Worm (Caenorhabditis elegans) whole organism, L2 larva: ENCODE results near the gene Y102E9.6.
A peak's percentile ranks its signal among the peaks of the same experiment; 100 is the strongest.

Experiments
- C34F6.9 ChIP-seq: fragments of 150-350 bp; optimal IDR thresholded peaks from 2 replicates; lab custom pipeline; 2014; ENCODE audit warnings: missing biosample characterization, missing genetic modification characterization
- F13H6.1 ChIP-seq: sonication (generic microtip); optimal IDR thresholded peaks from 2 replicates; lab custom pipeline; 2016; ENCODE audit warnings: missing genetic modification characterization, missing compliant biosample characterization
- R02D3.7 ChIP-seq: fragments of 150-350 bp; optimal IDR thresholded peaks from 2 replicates; lab custom pipeline; 2014; ENCODE audit warnings: missing biosample characterization, missing genetic modification characterization
- Y55F3AM.14 ChIP-seq: fragments of 200-800 bp; sonication (Bioruptor generic); optimal IDR thresholded peaks from 2 replicates; lab custom pipeline; 2018; ENCODE audit warnings: mild to moderate bottlenecking, missing genetic modification characterization, missing compliant biosample characterization
- ZK546.5 ChIP-seq: sonication (generic microtip); optimal IDR thresholded peaks from 2 replicates; lab custom pipeline; 2017; ENCODE audit warnings: missing biosample characterization, missing genetic modification characterization
- alr-1 ChIP-seq: fragments of 150-350 bp; optimal IDR thresholded peaks from 2 replicates; lab custom pipeline; 2014; ENCODE audit warnings: missing biosample characterization, missing genetic modification characterization
- aly-2 ChIP-seq: fragments of 150-350 bp; optimal IDR thresholded peaks from 2 replicates; lab custom pipeline; 2014; ENCODE audit warnings: missing biosample characterization, missing genetic modification characterization
- ama-1 ChIP-seq: fragments of 150-350 bp; optimal IDR thresholded peaks from 2 replicates; lab custom pipeline; 2018; ENCODE audit warnings: inconsistent platforms
- ceh-16 ChIP-seq: fragments of 150-350 bp; optimal IDR thresholded peaks from 2 replicates; lab custom pipeline; 2014; ENCODE audit warnings: missing biosample characterization, missing genetic modification characterization
- ceh-82 ChIP-seq: fragments of 150-350 bp; optimal IDR thresholded peaks from 2 replicates; lab custom pipeline; 2014; ENCODE audit warnings: missing biosample characterization, missing genetic modification characterization
- crh-2 ChIP-seq: sonication (generic microtip); optimal IDR thresholded peaks from 2 replicates; lab custom pipeline; 2017; ENCODE audit warnings: missing biosample characterization, missing genetic modification characterization
- dmd-4 ChIP-seq: sonication (generic microtip); optimal IDR thresholded peaks from 2 replicates; lab custom pipeline; 2017; ENCODE audit warnings: missing biosample characterization, missing genetic modification characterization
- egl-27 ChIP-seq: sonication (generic microtip); optimal IDR thresholded peaks from 3 replicates; lab custom pipeline; 2017; ENCODE audit warnings: missing biosample characterization, missing genetic modification reagents, missing genetic modification characterization
- lin-11 ChIP-seq: fragments of 150-350 bp; sonication (generic microtip); optimal IDR thresholded peaks from 2 replicates; lab custom pipeline; 2014; ENCODE audit warnings: missing biosample characterization, missing genetic modification characterization, inconsistent platforms, mixed read lengths
- lsy-2 ChIP-seq, 2 experiments: fragments of 150-350 bp in 1 of 2; sonication (generic microtip) in 1 of 2; optimal IDR thresholded peaks; 2 replicates each; lab custom pipeline; 2014 to 2017; ENCODE audit warnings: missing biosample characterization in 2 of 2, missing genetic modification characterization in 2 of 2
- mab-5 ChIP-seq: fragments of 150-350 bp; optimal IDR thresholded peaks from 2 replicates; lab custom pipeline; 2014; ENCODE audit warnings: missing biosample characterization, missing genetic modification characterization
- mbf-1 ChIP-seq: sonication (generic microtip); optimal IDR thresholded peaks from 2 replicates; lab custom pipeline; 2017; ENCODE audit warnings: missing biosample characterization, missing genetic modification characterization
- nhr-10 ChIP-seq: sonication (generic microtip); optimal IDR thresholded peaks from 2 replicates; lab custom pipeline; 2017; ENCODE audit warnings: missing biosample characterization, missing genetic modification characterization
- nhr-11 ChIP-seq: fragments of 150-350 bp; optimal IDR thresholded peaks from 2 replicates; lab custom pipeline; 2014; ENCODE audit warnings: missing biosample characterization, missing genetic modification characterization
- nhr-12 ChIP-seq: fragments of 150-350 bp; optimal IDR thresholded peaks from 2 replicates; lab custom pipeline; 2014; ENCODE audit warnings: missing biosample characterization, missing genetic modification characterization
- nhr-129 ChIP-seq: fragments of 150-350 bp; optimal IDR thresholded peaks from 2 replicates; lab custom pipeline; 2014; ENCODE audit warnings: missing biosample characterization, missing genetic modification characterization
- nhr-25 ChIP-seq: fragments of 150-350 bp; sonication (generic microtip); optimal IDR thresholded peaks from 3 replicates; lab custom pipeline; 2014; ENCODE audit warnings: missing biosample characterization, missing genetic modification characterization
- peb-1 ChIP-seq: fragments of 150-350 bp; optimal IDR thresholded peaks from 2 replicates; lab custom pipeline; 2014; ENCODE audit warnings: missing biosample characterization, missing genetic modification characterization
- skn-1 ChIP-seq: sonication (generic microtip); optimal IDR thresholded peaks from 2 replicates; lab custom pipeline; 2017; ENCODE audit warnings: missing biosample characterization, missing genetic modification characterization
- sma-3 ChIP-seq: sonication (generic microtip); optimal IDR thresholded peaks from 2 replicates; lab custom pipeline; 2016; ENCODE audit warnings: missing genetic modification reagents, missing genetic modification characterization, missing compliant biosample characterization
- unc-39 ChIP-seq: fragments of 150-350 bp; optimal IDR thresholded peaks from 2 replicates; lab custom pipeline; 2014; ENCODE audit warnings: missing biosample characterization, missing genetic modification characterization
- unc-55 ChIP-seq: fragments of 150-350 bp; sonication (generic microtip); optimal IDR thresholded peaks from 3 replicates; lab custom pipeline; 2014; ENCODE audit warnings: missing biosample characterization, missing genetic modification reagents, missing genetic modification characterization
- unc-62 ChIP-seq: fragments of 150-350 bp; optimal IDR thresholded peaks from 2 replicates; lab custom pipeline; 2014; ENCODE audit warnings: missing biosample characterization, missing genetic modification reagents, missing genetic modification characterization
- zag-1 ChIP-seq: fragments of 150-350 bp; optimal IDR thresholded peaks from 2 replicates; lab custom pipeline; 2014; ENCODE audit warnings: missing biosample characterization, missing genetic modification characterization
- ztf-4 ChIP-seq: fragments of 150-350 bp; optimal IDR thresholded peaks from 2 replicates; lab custom pipeline; 2014; ENCODE audit warnings: missing biosample characterization, missing genetic modification characterization

Y102E9.6 gene

DNA sequence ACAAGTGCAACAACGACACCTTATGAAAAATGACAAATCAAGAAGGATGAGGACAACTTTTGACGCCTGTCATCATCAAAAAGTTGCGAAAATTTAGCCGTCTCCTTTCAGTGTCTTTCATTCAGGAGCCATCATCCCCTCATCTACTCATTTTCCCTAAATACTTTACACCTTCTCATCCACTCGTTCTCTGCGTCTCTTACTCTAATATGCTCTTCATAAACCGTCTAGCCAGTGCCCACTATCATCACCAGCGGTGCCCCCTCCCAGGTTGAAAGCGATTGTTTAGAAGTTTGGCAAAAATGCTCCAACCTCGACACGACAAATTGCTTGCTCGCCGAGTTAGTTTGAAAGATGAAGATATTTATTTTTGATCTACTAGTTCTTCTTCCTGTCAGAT lies 6.1 kb upstream of the Y102E9.6 start:
- TF ChIP-seq nhr-12 (tag; lab: Kevin White, UChicago) (no peak), F13H6.1 (peak; percentile 44), nhr-129 (tag; lab: Kevin White, UChicago) (peak; percentile 40)

DNA sequence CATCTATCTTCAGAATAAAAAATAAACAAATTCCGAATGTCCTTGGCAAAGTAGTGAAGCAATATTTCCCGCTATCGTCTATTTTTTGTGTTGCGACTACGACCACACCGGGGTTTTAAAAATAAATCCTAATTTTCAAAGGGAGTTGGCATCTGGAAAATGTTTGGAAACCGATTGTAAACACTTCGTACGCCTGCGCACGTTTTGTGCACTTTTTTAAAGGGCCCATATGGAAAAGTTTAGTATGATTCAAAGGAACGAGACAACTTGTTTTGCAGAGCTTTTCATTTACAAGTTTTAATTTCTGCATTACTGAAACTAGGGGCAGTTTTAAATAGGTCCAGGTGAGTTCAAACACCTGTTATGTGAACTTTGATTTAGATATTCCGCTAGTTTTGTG lies 3.6 kb upstream of the Y102E9.6 start:
- TF ChIP-seq mab-5 (tag; lab: Kevin White, UChicago) (no peak), lsy-2 (tag; optimal IDR thresholded peaks at IDR 0.05; lab: Kevin White, UChicago) (no peak), nhr-129 (tag; lab: Kevin White, UChicago) (no peak), skn-1 (no peak), R02D3.7 (tag; lab: Kevin White, UChicago) (no peak), ama-1 (lab: Kevin White, UChicago) (no peak), unc-55 (GFP tag; lab: Kevin White, UChicago) (no peak)

DNA sequence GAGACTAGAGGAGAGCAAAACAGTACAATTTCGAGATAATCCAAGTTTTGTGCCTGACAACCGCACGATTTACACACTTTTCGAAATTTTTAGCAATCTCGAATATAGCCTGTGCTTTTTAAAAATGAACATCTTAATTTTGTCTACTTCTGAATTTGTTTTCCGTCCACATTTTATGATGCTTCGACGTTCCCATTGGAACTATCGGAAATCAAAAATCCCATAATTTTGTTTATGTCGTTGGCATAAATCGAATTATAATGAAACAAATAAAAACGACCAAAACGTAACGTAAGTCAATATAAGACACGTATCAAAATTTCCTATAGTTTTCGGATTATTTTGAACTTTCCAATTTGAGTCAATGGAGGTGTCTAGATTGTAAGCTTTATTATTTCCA lies 505 bp upstream of the Y102E9.6 start, which contains the start of gene K07E12.2:
K07E12.2 (plus strand) TSS at position 301 of the 400 bp plus-strand sequence.
- TF ChIP-seq crh-2 (no peak), mab-5 (tag; lab: Kevin White, UChicago) (no peak), alr-1 (tag; lab: Kevin White, UChicago) (no peak), lin-11 (tag; lab: Kevin White, UChicago) (no peak), egl-27 (tag; lab: Kevin White, UChicago) (no peak), unc-39 (tag; lab: Kevin White, UChicago) (no peak), peb-1 (no peak), ZK546.5 (tag; lab: Kevin White, UChicago) (no peak)

DNA sequence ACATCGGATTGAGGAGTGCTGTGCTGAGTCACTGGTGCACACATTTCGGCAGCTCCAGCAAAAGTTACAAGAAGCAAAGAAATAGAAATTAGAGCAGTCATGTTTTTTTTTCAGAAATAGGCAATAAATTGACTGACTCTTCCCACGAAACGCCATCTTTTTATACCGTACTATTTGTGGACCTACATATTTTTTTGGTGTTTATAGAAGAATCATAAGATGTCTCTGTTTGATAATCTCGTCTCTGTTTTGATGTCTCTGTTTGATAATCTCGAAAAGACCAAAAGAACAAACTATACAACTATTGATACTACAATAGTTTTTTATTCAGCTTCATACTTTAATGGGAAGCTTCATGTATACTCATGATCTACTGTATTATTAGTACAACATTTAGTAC lies 2.0 kb downstream of the Y102E9.6 start, which contains the start of gene Y102E9.3:
Y102E9.3 (minus strand) TSS at position 101 of the 400 bp plus-strand sequence.
- TF ChIP-seq unc-55 (GFP tag; lab: Kevin White, UChicago), result no peak

DNA sequence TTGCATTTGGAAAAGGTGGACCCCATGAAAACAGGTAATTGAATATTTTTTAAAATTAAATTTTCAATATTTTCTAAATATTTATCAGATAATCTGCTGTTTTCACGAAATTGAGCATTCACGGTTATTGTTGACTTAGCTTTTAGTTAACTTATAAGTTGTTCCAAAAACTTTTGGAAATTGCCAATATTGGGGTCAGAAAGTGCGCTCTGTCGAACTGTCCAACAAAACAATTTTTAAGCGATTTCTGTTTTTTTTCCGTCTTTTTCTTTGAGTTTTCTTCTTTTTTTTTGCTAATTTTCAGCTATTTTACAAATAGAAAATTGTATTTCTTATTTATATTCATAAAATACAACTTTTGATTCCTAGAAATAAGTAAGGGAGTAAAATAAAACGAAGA lies 5.2 kb downstream of the Y102E9.6 start:
- peak in 1 of 2 experiments; percentile 16 for TF ChIP-seq lsy-2 (tag; optimal IDR thresholded peaks at IDR 0.05; lab: Kevin White, UChicago)
- TF ChIP-seq ceh-16 (tag; lab: Kevin White, UChicago), result no peak
- peak; percentile 2 for TF ChIP-seq C34F6.9 (tag; lab: Kevin White, UChicago)
- no peak for TF ChIP-seq alr-1 (tag; lab: Kevin White, UChicago)
- TF ChIP-seq unc-62 (GFP tag; lab: Kevin White, UChicago), result no peak

DNA sequence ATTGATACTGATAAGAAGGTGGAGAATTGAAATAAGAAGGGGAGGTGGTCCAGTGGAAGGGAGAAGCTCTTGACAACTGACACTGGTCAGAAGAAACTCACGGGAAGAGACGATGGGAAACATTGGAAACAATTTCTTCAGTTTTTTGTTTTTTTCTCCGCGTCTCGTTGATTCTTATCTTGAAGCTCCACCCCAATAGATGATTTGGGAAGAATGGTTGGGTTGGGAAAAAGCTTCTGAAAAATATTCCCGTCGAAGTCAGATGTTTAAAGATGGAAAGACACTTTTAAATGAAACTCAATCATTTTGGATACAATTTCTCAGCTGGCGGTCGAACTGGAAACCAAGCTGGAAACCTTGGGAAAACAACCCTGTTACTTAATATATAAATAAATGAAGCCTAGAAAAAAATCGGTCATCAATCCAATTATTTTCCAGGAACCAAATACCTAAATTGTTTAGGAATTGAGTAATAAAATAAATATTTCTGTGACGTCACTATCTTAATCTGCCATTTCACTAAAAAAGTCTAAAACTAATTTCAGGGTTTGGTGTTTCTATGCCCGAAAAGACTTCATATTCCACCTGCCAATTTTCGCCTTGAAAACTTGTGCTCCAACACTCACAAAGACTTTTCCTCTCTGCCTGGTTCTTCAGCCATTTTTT lies 6.1 kb downstream of the Y102E9.6 start, which contains the start of the genes Y102E9.5 and odr-4:
Y102E9.5 (minus strand) TSS at position 101 of the 666 bp plus-strand sequence.
odr-4 (plus strand) TSS at position 616 of the 666 bp plus-strand sequence.
- no peak for TF ChIP-seq F13H6.1
- TF ChIP-seq ceh-82 (tag; lab: Kevin White, UChicago), result no peak
- no peak for TF ChIP-seq R02D3.7 (tag; lab: Kevin White, UChicago)
- no peak for TF ChIP-seq nhr-25 (tag; lab: Kevin White, UChicago)
- no peak for TF ChIP-seq dmd-4
- no peak for TF ChIP-seq aly-2 (tag; lab: Kevin White, UChicago)
- no peak for TF ChIP-seq skn-1
- TF ChIP-seq zag-1, result no peak
- no peak for TF ChIP-seq nhr-129 (tag; lab: Kevin White, UChicago)
- no peak for TF ChIP-seq nhr-11 (tag; lab: Kevin White, UChicago)
- no peak for TF ChIP-seq Y55F3AM.14 (GFP tag; lab: Kevin White, UChicago)
- no peak for TF ChIP-seq nhr-10

DNA sequence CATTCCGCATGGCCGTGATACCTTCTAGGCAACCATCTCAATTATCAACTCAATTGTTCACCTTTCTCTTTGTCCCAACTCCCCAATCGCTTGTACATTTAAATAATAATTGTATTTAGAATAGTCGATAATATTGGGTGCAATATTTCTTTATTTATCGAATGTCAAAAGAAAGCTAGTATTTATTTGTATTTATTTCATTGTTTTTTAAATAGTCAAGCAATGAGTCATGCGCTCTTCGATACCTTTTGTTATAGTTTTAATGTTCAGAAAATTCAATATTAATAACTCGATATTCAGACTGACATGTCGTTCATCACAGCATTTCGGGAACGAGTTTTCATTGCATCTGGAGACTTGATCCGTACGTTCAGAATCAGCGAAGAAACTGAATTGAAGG lies 11.0 kb downstream of the Y102E9.6 start, which contains the start of gene wdr-4:
wdr-4 (plus strand) TSS at position 301 of the 400 bp plus-strand sequence.
- TF ChIP-seq ama-1 (lab: Kevin White, UChicago) (no peak), Y55F3AM.14 (GFP tag; lab: Kevin White, UChicago) (no peak), nhr-129 (tag; lab: Kevin White, UChicago) (no peak), ceh-82 (tag; lab: Kevin White, UChicago) (no peak), sma-3 (GFP tag; lab: Kevin White, UChicago) (no peak), mbf-1 (no peak), ztf-4 (tag; lab: Kevin White, UChicago) (no peak), nhr-25 (tag; lab: Kevin White, UChicago) (no peak), F13H6.1 (no peak), peb-1 (no peak), egl-27 (tag; lab: Kevin White, UChicago) (no peak), C34F6.9 (tag; lab: Kevin White, UChicago) (no peak), nhr-11 (tag; lab: Kevin White, UChicago) (no peak), unc-62 (GFP tag; lab: Kevin White, UChicago) (no peak), aly-2 (tag; lab: Kevin White, UChicago) (no peak)
- TF ChIP-seq, all 48 proteins: peak for 0
